Worm (Caenorhabditis elegans) whole organism, L1 larva: ENCODE data around the gene Y76B12C.6.
A peak's percentile ranks its signal among the peaks of the same experiment; 100 is the strongest.

ENCODE experiments used
- C34B4.2 ChIP-seq: sonication (generic microtip); optimal IDR thresholded peaks from 2 replicates; lab custom pipeline; 2017; ENCODE audit warnings: mild to moderate bottlenecking, missing genetic modification characterization, missing compliant biosample characterization
- F16B12.6 ChIP-seq: fragments of 150-350 bp; optimal IDR thresholded peaks from 2 replicates; lab custom pipeline; 2014; ENCODE audit warnings: missing biosample characterization, missing genetic modification characterization
- alr-1 ChIP-seq: fragments of 200-800 bp; sonication (Bioruptor generic); optimal IDR thresholded peaks from 2 replicates; lab custom pipeline; 2018; ENCODE audit warnings: borderline replicate concordance, mild to moderate bottlenecking, missing genetic modification characterization, missing compliant biosample characterization
- ceh-63 ChIP-seq: fragments of 200-800 bp; sonication (Bioruptor generic); optimal IDR thresholded peaks from 2 replicates; lab custom pipeline; 2018; ENCODE audit warnings: mild to moderate bottlenecking, missing genetic modification characterization, missing compliant biosample characterization
- ceh-8 ChIP-seq: fragments of 200-800 bp; sonication (Bioruptor generic); optimal IDR thresholded peaks from 2 replicates; lab custom pipeline; 2018; ENCODE audit warnings: mild to moderate bottlenecking, missing genetic modification characterization, moderate library complexity, missing compliant biosample characterization
- ceh-82 ChIP-seq, 3 experiments: fragments of 150-350 bp in 1 of 3; sonication (generic microtip) in 2 of 3; optimal IDR thresholded peaks; 2 replicates each; lab custom pipeline; 2014 to 2017; ENCODE audit warnings: missing biosample characterization in 3 of 3, missing genetic modification characterization in 3 of 3
- ceh-88 ChIP-seq: fragments of 200-800 bp; sonication (Bioruptor generic); IDR thresholded peaks from 2 replicates; pipeline ENCODE4 v1.3.6; 2022; ENCODE audit warnings: missing genetic modification characterization, missing compliant biosample characterization
- dpl-1 ChIP-seq, 3 experiments: fragments of 150-350 bp in 2 of 3; sonication (generic microtip) in 1 of 3; optimal IDR thresholded peaks; 2 replicates each; lab custom pipeline; 2014 to 2017; ENCODE audit warnings: missing biosample characterization in 3 of 3, missing genetic modification characterization in 3 of 3, missing genetic modification reagents in 3 of 3
- efl-1 ChIP-seq, 4 experiments: fragments of 150-350 bp; optimal IDR thresholded peaks in 3 of 4; peaks in 1 of 4; 1 replicate in 1 of 4; 2 replicates in 3 of 4; lab custom pipeline; 2014; ENCODE audit warnings: missing biosample characterization in 2 of 4, missing genetic modification characterization in 2 of 4, missing genetic modification reagents in 2 of 4
- elt-2 ChIP-seq: sonication (generic microtip); optimal IDR thresholded peaks from 2 replicates; lab custom pipeline; 2016; ENCODE audit warnings: missing genetic modification characterization, mild to moderate bottlenecking, inconsistent platforms, missing compliant biosample characterization, missing genetic modification reagents
- elt-3 ChIP-seq, 6 experiments: fragments of 150-350 bp in 1 of 6; sonication (generic microtip); optimal IDR thresholded peaks; 2 replicates each; lab custom pipeline; 2017 to 2018; ENCODE audit warnings: missing biosample characterization in 6 of 6, missing genetic modification characterization in 6 of 6, inconsistent platforms in 1 of 6
- fkh-10 ChIP-seq: sonication (generic microtip); optimal IDR thresholded peaks from 2 replicates; lab custom pipeline; 2017; ENCODE audit warnings: missing biosample characterization, missing genetic modification reagents, missing genetic modification characterization
- hlh-17 ChIP-seq: fragments of 200-800 bp; sonication (Bioruptor generic); optimal IDR thresholded peaks from 2 replicates; lab custom pipeline; 2018; ENCODE audit warnings: missing genetic modification characterization, mild to moderate bottlenecking, missing compliant biosample characterization, moderate library complexity, borderline replicate concordance
- hlh-4 ChIP-seq: sonication (generic microtip); optimal IDR thresholded peaks from 2 replicates; lab custom pipeline; 2016; ENCODE audit warnings: mild to moderate bottlenecking, missing genetic modification characterization, missing compliant biosample characterization
- lin-13 ChIP-seq: fragments of 150-350 bp; optimal IDR thresholded peaks from 2 replicates; lab custom pipeline; 2014; ENCODE audit warnings: missing biosample characterization, missing genetic modification reagents, missing genetic modification characterization
- lin-39 ChIP-seq: fragments of 150-350 bp; optimal IDR thresholded peaks from 2 replicates; lab custom pipeline; 2014; ENCODE audit warnings: missing biosample characterization, missing genetic modification reagents, missing genetic modification characterization
- lsy-2 ChIP-seq, 2 experiments: fragments of 150-350 bp; optimal IDR thresholded peaks; 2 replicates each; lab custom pipeline; 2014; ENCODE audit warnings: missing biosample characterization in 2 of 2, missing genetic modification characterization in 2 of 2
- mab-9 ChIP-seq: fragments of 200-800 bp; sonication (Bioruptor generic); IDR thresholded peaks from 2 replicates; pipeline ENCODE4 v1.3.6; 2022; ENCODE audit warnings: missing genetic modification reagents, missing genetic modification characterization, missing compliant biosample characterization
- mdl-1 ChIP-seq, 2 experiments: fragments of 150-350 bp; optimal IDR thresholded peaks; 2 replicates each; lab custom pipeline; 2014 to 2017; ENCODE audit warnings: missing biosample characterization in 2 of 2, missing genetic modification characterization in 2 of 2, inconsistent platforms in 1 of 2
- mef-2 ChIP-seq: fragments of 150-350 bp; optimal IDR thresholded peaks from 2 replicates; lab custom pipeline; 2014; ENCODE audit warnings: missing biosample characterization, missing genetic modification characterization
- nhr-11 ChIP-seq: fragments of 150-350 bp; optimal IDR thresholded peaks from 2 replicates; lab custom pipeline; 2014; ENCODE audit warnings: missing biosample characterization, missing genetic modification characterization
- nhr-28 ChIP-seq: fragments of 150-350 bp; optimal IDR thresholded peaks from 2 replicates; lab custom pipeline; 2014; ENCODE audit warnings: missing biosample characterization, missing genetic modification characterization
- nhr-47 ChIP-seq: sonication (generic microtip); optimal IDR thresholded peaks from 2 replicates; lab custom pipeline; 2016; ENCODE audit warnings: mild to moderate bottlenecking, missing genetic modification characterization, moderate library complexity, missing compliant biosample characterization
- nhr-85 ChIP-seq: sonication (generic microtip); peaks from one replicate; lab custom pipeline; 2016; ENCODE audit warnings: missing genetic modification characterization, inconsistent platforms, missing compliant biosample characterization
- nhr-90 ChIP-seq: sonication (generic microtip); optimal IDR thresholded peaks from 2 replicates; lab custom pipeline; 2016; ENCODE audit warnings: mild to moderate bottlenecking, missing genetic modification characterization, missing compliant biosample characterization; ENCODE audit not compliant: poor library complexity
- pag-3 ChIP-seq: sonication (generic microtip); optimal IDR thresholded peaks from 2 replicates; lab custom pipeline; 2017; ENCODE audit warnings: missing genetic modification characterization, mild to moderate bottlenecking, missing compliant biosample characterization, antibody characterized with exemption, borderline replicate concordance; ENCODE audit not compliant: insufficient read depth
- pqm-1 ChIP-seq: sonication (generic microtip); optimal IDR thresholded peaks from 3 replicates; lab custom pipeline; 2017; ENCODE audit warnings: missing biosample characterization, missing genetic modification characterization
- skn-1 ChIP-seq: fragments of 150-350 bp; optimal IDR thresholded peaks from 2 replicates; lab custom pipeline; 2014; ENCODE audit warnings: missing biosample characterization, missing genetic modification characterization
- sptf-1 ChIP-seq: fragments of 150-350 bp; optimal IDR thresholded peaks from 2 replicates; lab custom pipeline; 2014; ENCODE audit warnings: missing biosample characterization, missing genetic modification characterization
- swsn-7 ChIP-seq: sonication (generic microtip); optimal IDR thresholded peaks from 2 replicates; lab custom pipeline; 2016; ENCODE audit warnings: missing genetic modification characterization, missing compliant biosample characterization
- tlp-1 ChIP-seq: fragments of 150-350 bp; optimal IDR thresholded peaks from 2 replicates; lab custom pipeline; 2014; ENCODE audit warnings: missing biosample characterization, missing genetic modification characterization
- unc-30 ChIP-seq: sonication (generic microtip); optimal IDR thresholded peaks from 2 replicates; lab custom pipeline; 2017; ENCODE audit warnings: missing biosample characterization, missing genetic modification characterization
- unc-62 ChIP-seq: fragments of 150-350 bp; optimal IDR thresholded peaks from 2 replicates; lab custom pipeline; 2014; ENCODE audit warnings: missing biosample characterization, missing genetic modification reagents, missing genetic modification characterization
- unc-98 ChIP-seq: fragments of 200-800 bp; sonication (Bioruptor generic); IDR thresholded peaks from 2 replicates; pipeline ENCODE4 v1.3.6; 2022; ENCODE audit warnings: missing genetic modification characterization, missing compliant biosample characterization
- xbp-1 ChIP-seq: sonication (generic microtip); optimal IDR thresholded peaks from 2 replicates; lab custom pipeline; 2016; ENCODE audit warnings: missing genetic modification characterization, missing compliant biosample characterization
- ztf-11 ChIP-seq, 2 experiments: sonication (generic microtip); optimal IDR thresholded peaks; 2 replicates each; lab custom pipeline; 2016 to 2017; ENCODE audit warnings: missing genetic modification characterization in 2 of 2, missing biosample characterization in 1 of 2, missing compliant biosample characterization in 1 of 2
- ztf-4 ChIP-seq: fragments of 150-350 bp; optimal IDR thresholded peaks from 2 replicates; lab custom pipeline; 2014; ENCODE audit warnings: missing biosample characterization, missing genetic modification characterization

The Y76B12C.6 gene

DNA sequence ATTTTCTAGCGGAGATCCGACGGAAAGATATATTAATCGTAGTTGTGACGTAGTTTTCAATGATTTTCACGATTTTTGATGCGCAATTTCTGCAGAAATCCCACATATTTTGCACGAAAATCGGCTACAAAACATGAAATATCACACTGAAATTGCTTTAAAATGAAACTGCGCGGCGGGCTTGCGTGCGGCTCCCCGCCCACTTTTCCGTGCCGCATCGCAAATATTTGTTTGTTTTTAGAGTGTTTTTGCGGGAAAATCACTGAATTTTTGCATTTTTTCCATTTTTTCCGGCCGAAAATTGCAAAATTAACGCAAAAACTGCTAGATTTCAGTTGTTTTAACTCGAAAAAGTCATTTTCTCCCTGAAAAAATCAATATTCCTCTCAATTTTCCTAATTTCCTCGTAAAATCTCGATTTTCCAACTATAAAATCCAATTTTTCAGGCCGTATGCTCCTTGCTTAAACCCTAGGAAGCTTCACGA is at the start of gene Y76B12C.6 (continued):
- TF ChIP-seq lin-39 (no peak), unc-62 (GFP tag; lab: Kevin White, UChicago) (no peak), tlp-1 (tag; lab: Kevin White, UChicago) (no peak), ztf-11 (tag; optimal IDR thresholded peaks at IDR 0.05; lab: Kevin White, UChicago) (no peak), unc-98 (GFP tag; lab: Robert Waterston, UW) (no peak), elt-2 (no peak), C34B4.2 (no peak), fkh-10 (GFP tag; lab: Kevin White, UChicago) (no peak), nhr-11 (tag; lab: Kevin White, UChicago) (no peak), lin-13 (GFP tag; lab: Kevin White, UChicago) (no peak), ceh-82 (tag; optimal IDR thresholded peaks at IDR 0.05; lab: Kevin White, UChicago) (peak in 1 of 3 experiments; percentile 13), skn-1 (tag; lab: Kevin White, UChicago) (no peak), pqm-1 (no peak)

ce11 chrIV:1945200-1945599 is 36.0 kb upstream of the Y76B12C.6 start:
- TF ChIP-seq alr-1 (tag; lab: Kevin White, UChicago): no peak
- TF ChIP-seq mab-9 (GFP tag; lab: Robert Waterston, UW): no peak
- TF ChIP-seq elt-2: no peak
- TF ChIP-seq hlh-17: no peak
- TF ChIP-seq efl-1 (optimal IDR thresholded peaks at IDR 0.05; lab: Kevin White, UChicago): no peak
- no peak for TF ChIP-seq efl-1 (GFP tag; optimal IDR thresholded peaks at IDR 0.05 in 1 of 2; lab: Kevin White, UChicago)
- no peak for TF ChIP-seq mef-2 (tag; lab: Kevin White, UChicago)
- TF ChIP-seq ztf-11 (tag; optimal IDR thresholded peaks at IDR 0.05; lab: Kevin White, UChicago): no peak
- TF ChIP-seq nhr-90 (tag; lab: Kevin White, UChicago): no peak
- no peak for TF ChIP-seq ceh-82 (tag; optimal IDR thresholded peaks at IDR 0.05; lab: Kevin White, UChicago)
- TF ChIP-seq swsn-7 (tag; lab: Kevin White, UChicago): no peak
- TF ChIP-seq lin-39: no peak
- TF ChIP-seq pag-3: no peak
- no peak for TF ChIP-seq lsy-2 (tag; optimal IDR thresholded peaks at IDR 0.05; lab: Kevin White, UChicago)
- TF ChIP-seq, all 84 proteins: peak for 0

ce11 chrIV:1947891-1948290 is 33.3 kb upstream of the Y76B12C.6 start, which contains the start of gene tsen-54:
Gene tsen-54 (plus strand): TSS chrIV:1948191.
- TF ChIP-seq ceh-88 (GFP tag; lab: Robert Waterston, UW): no peak
- TF ChIP-seq nhr-28 (tag; lab: Kevin White, UChicago): no peak
- no peak for TF ChIP-seq mdl-1 (tag; optimal IDR thresholded peaks at IDR 0.05; lab: Kevin White, UChicago)
- no peak for TF ChIP-seq dpl-1 (GFP tag; optimal IDR thresholded peaks at IDR 0.05; lab: Kevin White, UChicago)
- TF ChIP-seq unc-30 (tag; lab: Kevin White, UChicago): no peak
- no peak for TF ChIP-seq ceh-8
- TF ChIP-seq efl-1 (optimal IDR thresholded peaks at IDR 0.05; lab: Kevin White, UChicago): no peak
- no peak for TF ChIP-seq efl-1 (GFP tag; optimal IDR thresholded peaks at IDR 0.05 in 1 of 2; lab: Kevin White, UChicago)
- TF ChIP-seq nhr-85: no peak
- TF ChIP-seq xbp-1 (tag; lab: Kevin White, UChicago): no peak
- no peak for TF ChIP-seq sptf-1
- no peak for TF ChIP-seq hlh-17
- TF ChIP-seq lin-39: no peak
- TF ChIP-seq elt-3 (tag; optimal IDR thresholded peaks at IDR 0.05; lab: Kevin White, UChicago): no peak
- no peak for TF ChIP-seq ztf-4 (tag; lab: Kevin White, UChicago)
- no peak for TF ChIP-seq ceh-63 (GFP tag; lab: Kevin White, UChicago)
- TF ChIP-seq F16B12.6: no peak
- no peak for TF ChIP-seq nhr-47 (tag; lab: Kevin White, UChicago)
- no peak for TF ChIP-seq mef-2 (tag; lab: Kevin White, UChicago)
- no peak for TF ChIP-seq hlh-4
